Fruit fly (Drosophila melanogaster) whole organism, prepupa: ENCODE results near the gene orion.
A peak's percentile ranks its signal among the peaks of the same experiment; 100 is the strongest.

Experiments
- CG10631 ChIP-seq: fragments of 200-800 bp; sonication (Bioruptor generic); optimal IDR thresholded peaks from 2 replicates; lab custom pipeline; 2016; ENCODE audit warnings: missing biosample characterization, missing genetic modification characterization
- CG10669 ChIP-seq: fragments of 200-800 bp; sonication (Bioruptor generic); optimal IDR thresholded peaks from 3 replicates; lab custom pipeline; 2018; ENCODE audit warnings: missing biosample characterization, mild to moderate bottlenecking, missing genetic modification characterization, moderate library complexity
- CG11294 ChIP-seq: fragments of 200-800 bp; sonication (Bioruptor generic); IDR thresholded peaks from 2 replicates; pipeline ENCODE4 v1.3.6; 2022; ENCODE audit warnings: missing biosample characterization, missing genetic modification characterization
- CG1621 ChIP-seq: fragments of 200-800 bp; sonication (Bioruptor generic); optimal IDR thresholded peaks from 3 replicates; lab custom pipeline; 2018; ENCODE audit warnings: missing biosample characterization, mild to moderate bottlenecking, missing genetic modification characterization
- CG16779 ChIP-seq: fragments of 200-800 bp; sonication (Bioruptor generic); optimal IDR thresholded peaks from 3 replicates; lab custom pipeline; 2017; ENCODE audit warnings: missing biosample characterization, mild to moderate bottlenecking, missing genetic modification characterization
- CG3032 ChIP-seq: fragments of 200-800 bp; optimal IDR thresholded peaks from 2 replicates; lab custom pipeline; 2019; ENCODE audit warnings: missing biosample characterization, mild to moderate bottlenecking, missing genetic modification characterization, moderate library complexity
- CG31627 ChIP-seq: fragments of 200-800 bp; sonication (Bioruptor generic); optimal IDR thresholded peaks from 3 replicates; lab custom pipeline; 2016; ENCODE audit warnings: missing biosample characterization, missing genetic modification characterization
- CG32006 ChIP-seq: fragments of 200-800 bp; sonication (Bioruptor generic); optimal IDR thresholded peaks from 3 replicates; lab custom pipeline; 2017; ENCODE audit warnings: missing biosample characterization, mild to moderate bottlenecking, missing genetic modification characterization
- CG34406 ChIP-seq: fragments of 200-800 bp; sonication (Bioruptor generic); optimal IDR thresholded peaks from 3 replicates; lab custom pipeline; 2016; ENCODE audit warnings: missing biosample characterization, missing genetic modification characterization
- CG3919 ChIP-seq: fragments of 200-800 bp; sonication (Bioruptor generic); optimal IDR thresholded peaks from 3 replicates; lab custom pipeline; 2016; ENCODE audit warnings: missing biosample characterization, missing genetic modification characterization
- CG4318 ChIP-seq: fragments of 200-800 bp; sonication (Bioruptor generic); optimal IDR thresholded peaks from 3 replicates; lab custom pipeline; 2017; ENCODE audit warnings: missing biosample characterization, mild to moderate bottlenecking, missing genetic modification characterization
- CG6163 ChIP-seq: fragments of 200-800 bp; sonication (Bioruptor generic); IDR thresholded peaks from 3 replicates; pipeline ENCODE4 v1.3.6; 2022; ENCODE audit warnings: missing biosample characterization, missing genetic modification characterization
- CG6276 ChIP-seq: fragments of 200-800 bp; sonication (Bioruptor generic); optimal IDR thresholded peaks from 2 replicates; lab custom pipeline; 2017; ENCODE audit warnings: missing biosample characterization, mild to moderate bottlenecking, missing genetic modification characterization
- CG6792 ChIP-seq: fragments of 200-800 bp; sonication (Bioruptor generic); optimal IDR thresholded peaks from 3 replicates; lab custom pipeline; 2016; ENCODE audit warnings: missing biosample characterization, missing genetic modification characterization
- CG6808 ChIP-seq: fragments of 200-800 bp; sonication (Bioruptor generic); optimal IDR thresholded peaks from 3 replicates; lab custom pipeline; 2017; ENCODE audit warnings: missing biosample characterization, missing genetic modification characterization, mild to moderate bottlenecking, moderate library complexity, missing genetic modification reagents
- CG6854 ChIP-seq: fragments of 200-800 bp; sonication (Bioruptor generic); optimal IDR thresholded peaks from 2 replicates; lab custom pipeline; 2017; ENCODE audit warnings: missing biosample characterization, mild to moderate bottlenecking, missing genetic modification characterization
- CG8119 ChIP-seq: fragments of 200-800 bp; sonication (Bioruptor generic); IDR thresholded peaks from 3 replicates; pipeline ENCODE4 v1.3.6; 2022; ENCODE audit warnings: missing biosample characterization, missing genetic modification characterization
- CG9139 ChIP-seq: fragments of 200-800 bp; sonication (Bioruptor generic); optimal IDR thresholded peaks from 3 replicates; lab custom pipeline; 2017; ENCODE audit warnings: missing biosample characterization, mild to moderate bottlenecking, missing genetic modification characterization
- Eip75B ChIP-seq: fragments of 200-800 bp; sonication (Bioruptor generic); optimal IDR thresholded peaks from 3 replicates; lab custom pipeline; 2016; ENCODE audit warnings: missing biosample characterization, missing genetic modification characterization
- Eip78C ChIP-seq: fragments of 200-800 bp; sonication (Bioruptor generic); peaks from one replicate; lab custom pipeline; 2016; ENCODE audit warnings: missing biosample characterization, missing genetic modification characterization
- Eip93F ChIP-seq: fragments of 200-800 bp; sonication (Bioruptor generic); optimal IDR thresholded peaks from 2 replicates; lab custom pipeline; 2016; ENCODE audit warnings: missing biosample characterization, mild to moderate bottlenecking, missing genetic modification characterization
- Ets21C ChIP-seq: fragments of 200-800 bp; sonication (Bioruptor generic); optimal IDR thresholded peaks from 3 replicates; lab custom pipeline; 2016; ENCODE audit warnings: missing biosample characterization, missing genetic modification characterization
- Ets96B ChIP-seq: fragments of 200-800 bp; optimal IDR thresholded peaks from 2 replicates; lab custom pipeline; 2019; ENCODE audit warnings: missing biosample characterization, mild to moderate bottlenecking, missing genetic modification characterization, moderate library complexity
- Gug ChIP-seq: fragments of 200-800 bp; sonication (Bioruptor generic); IDR thresholded peaks from 2 replicates; pipeline ENCODE4 v1.3.6; 2022; ENCODE audit warnings: missing biosample characterization, missing genetic modification characterization
- Hr38 ChIP-seq: sonication (Bioruptor generic); optimal IDR thresholded peaks from 2 replicates; lab custom pipeline; 2016; ENCODE audit warnings: missing biosample characterization, missing genetic modification characterization
- Hr39 ChIP-seq: fragments of 200-800 bp; sonication (Bioruptor generic); optimal IDR thresholded peaks from 2 replicates; lab custom pipeline; 2016; ENCODE audit warnings: missing biosample characterization, missing genetic modification characterization
- Hr4 ChIP-seq: fragments of 200-800 bp; sonication (Bioruptor generic); optimal IDR thresholded peaks from 3 replicates; lab custom pipeline; 2016; ENCODE audit warnings: missing biosample characterization, missing genetic modification characterization
- Lpt ChIP-seq: fragments of 200-800 bp; sonication (Bioruptor generic); optimal IDR thresholded peaks from 3 replicates; lab custom pipeline; 2016; ENCODE audit warnings: missing biosample characterization, missing genetic modification characterization
- OdsH ChIP-seq: fragments of 200-800 bp; sonication (Bioruptor generic); optimal IDR thresholded peaks from 3 replicates; lab custom pipeline; 2016; ENCODE audit warnings: missing biosample characterization, missing genetic modification characterization
- Smox ChIP-seq: fragments of 200-800 bp; sonication (Bioruptor generic); optimal IDR thresholded peaks from 3 replicates; lab custom pipeline; 2016; ENCODE audit warnings: missing biosample characterization, missing genetic modification characterization
- Sox14 ChIP-seq: fragments of 200-800 bp; sonication (Bioruptor generic); optimal IDR thresholded peaks from 3 replicates; lab custom pipeline; 2016; ENCODE audit warnings: missing biosample characterization, missing genetic modification characterization
- Sox15 ChIP-seq: fragments of 200-800 bp; sonication (Bioruptor generic); optimal IDR thresholded peaks from 3 replicates; lab custom pipeline; 2016; ENCODE audit warnings: missing biosample characterization, missing genetic modification characterization
- achi ChIP-seq: fragments of 200-800 bp; sonication (Bioruptor generic); optimal IDR thresholded peaks from 3 replicates; lab custom pipeline; 2016; ENCODE audit warnings: missing biosample characterization, missing genetic modification characterization
- acj6 ChIP-seq: fragments of 200-800 bp; sonication (Bioruptor generic); optimal IDR thresholded peaks from 3 replicates; lab custom pipeline; 2016; ENCODE audit warnings: missing biosample characterization, missing genetic modification characterization
- cyc ChIP-seq: fragments of 200-800 bp; sonication (Bioruptor generic); optimal IDR thresholded peaks from 3 replicates; lab custom pipeline; 2016; ENCODE audit warnings: missing biosample characterization, missing genetic modification characterization
- dac ChIP-seq: fragments of 200-800 bp; sonication (Bioruptor generic); optimal IDR thresholded peaks from 2 replicates; lab custom pipeline; 2017; ENCODE audit warnings: missing biosample characterization, mild to moderate bottlenecking, missing genetic modification characterization
- dsx ChIP-seq: fragments of 200-800 bp; optimal IDR thresholded peaks from 3 replicates; lab custom pipeline; 2019; ENCODE audit warnings: missing biosample characterization, mild to moderate bottlenecking, missing genetic modification characterization, moderate library complexity; ENCODE audit not compliant: poor library complexity, severe bottlenecking
- eg ChIP-seq: fragments of 200-800 bp; sonication (Bioruptor generic); IDR thresholded peaks from 3 replicates; pipeline ENCODE4 v1.3.6; 2022; ENCODE audit warnings: missing biosample characterization, missing genetic modification characterization
- esn ChIP-seq: fragments of 200-800 bp; sonication (Bioruptor generic); optimal IDR thresholded peaks from 2 replicates; lab custom pipeline; 2016; ENCODE audit warnings: missing biosample characterization, mild to moderate bottlenecking, missing genetic modification characterization, moderate library complexity
- fd59A ChIP-seq: fragments of 200-800 bp; sonication (Bioruptor generic); optimal IDR thresholded peaks from 2 replicates; lab custom pipeline; 2017; ENCODE audit warnings: missing biosample characterization, mild to moderate bottlenecking, missing genetic modification characterization, missing genetic modification reagents
- fd85E ChIP-seq: fragments of 200-800 bp; sonication (Bioruptor generic); optimal IDR thresholded peaks from 3 replicates; lab custom pipeline; 2016; ENCODE audit warnings: missing biosample characterization, missing genetic modification characterization
- fkh ChIP-seq: fragments of 200-800 bp; sonication (Bioruptor generic); optimal IDR thresholded peaks from 3 replicates; lab custom pipeline; 2017; ENCODE audit warnings: missing biosample characterization, mild to moderate bottlenecking, missing genetic modification characterization, moderate library complexity
- lz ChIP-seq: fragments of 200-800 bp; sonication (Bioruptor generic); optimal IDR thresholded peaks from 3 replicates; lab custom pipeline; 2016; ENCODE audit warnings: missing biosample characterization, missing genetic modification characterization
- net ChIP-seq: fragments of 200-800 bp; sonication (Bioruptor generic); optimal IDR thresholded peaks from 3 replicates; lab custom pipeline; 2016; ENCODE audit warnings: missing biosample characterization, missing genetic modification characterization
- pdm3 ChIP-seq: fragments of 200-800 bp; sonication (Bioruptor generic); optimal IDR thresholded peaks from 3 replicates; lab custom pipeline; 2016; ENCODE audit warnings: missing biosample characterization, missing genetic modification characterization
- salr ChIP-seq, 2 experiments: fragments of 200-800 bp; sonication (Bioruptor generic); optimal IDR thresholded peaks; 3 replicates each; lab custom pipeline; 2016 to 2018; ENCODE audit warnings: missing biosample characterization in 2 of 2, missing genetic modification characterization in 2 of 2, mild to moderate bottlenecking in 1 of 2
- spab ChIP-seq: fragments of 200-800 bp; sonication (Bioruptor generic); optimal IDR thresholded peaks from 2 replicates; lab custom pipeline; 2017; ENCODE audit warnings: missing biosample characterization, mild to moderate bottlenecking, missing genetic modification characterization, missing genetic modification reagents
- ss ChIP-seq, 2 experiments: fragments of 200-800 bp; sonication (Bioruptor generic); optimal IDR thresholded peaks; 2 replicates in 1 of 2; 3 replicates in 1 of 2; lab custom pipeline; 2017 to 2018; ENCODE audit warnings: mild to moderate bottlenecking in 2 of 2, missing biosample characterization in 2 of 2, missing genetic modification characterization in 2 of 2, moderate library complexity in 1 of 2
- svp ChIP-seq: fragments of 200-800 bp; sonication (Bioruptor generic); peaks from one replicate; lab custom pipeline; 2016; ENCODE audit warnings: missing biosample characterization, missing genetic modification characterization
- topi ChIP-seq: fragments of 200-800 bp; sonication (Bioruptor generic); optimal IDR thresholded peaks from 3 replicates; lab custom pipeline; 2016; ENCODE audit warnings: missing biosample characterization, missing genetic modification characterization
- vri ChIP-seq: fragments of 200-800 bp; sonication (Bioruptor generic); optimal IDR thresholded peaks from 3 replicates; lab custom pipeline; 2016; ENCODE audit warnings: missing biosample characterization, mild to moderate bottlenecking, missing genetic modification characterization

The orion gene

DNA sequence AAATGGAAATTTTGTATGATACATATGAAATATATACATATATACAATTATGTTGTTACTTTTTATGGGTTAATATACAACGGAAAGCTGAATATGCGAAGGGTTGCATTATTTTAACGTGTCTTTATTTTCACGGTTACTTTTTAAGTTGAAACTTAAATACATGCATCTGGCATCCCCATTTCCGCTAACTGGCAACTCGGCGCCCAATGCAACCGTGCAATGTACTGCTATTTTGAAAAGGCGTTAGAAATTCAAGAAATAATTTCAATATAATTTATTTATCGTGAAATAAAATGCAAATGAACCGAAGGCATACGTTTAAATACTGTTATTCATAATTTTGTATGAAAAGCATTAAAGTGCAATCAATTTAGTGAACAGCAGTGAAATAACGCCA lies 39.8 kb upstream of the orion start (continued):
- no peak for TF ChIP-seq CG9139
- no peak for TF ChIP-seq CG4318 (GFP tag; lab: Kevin White, UChicago)
- TF ChIP-seq cyc (GFP tag; lab: Kevin White, UChicago), result no peak
- no peak for TF ChIP-seq eg

DNA sequence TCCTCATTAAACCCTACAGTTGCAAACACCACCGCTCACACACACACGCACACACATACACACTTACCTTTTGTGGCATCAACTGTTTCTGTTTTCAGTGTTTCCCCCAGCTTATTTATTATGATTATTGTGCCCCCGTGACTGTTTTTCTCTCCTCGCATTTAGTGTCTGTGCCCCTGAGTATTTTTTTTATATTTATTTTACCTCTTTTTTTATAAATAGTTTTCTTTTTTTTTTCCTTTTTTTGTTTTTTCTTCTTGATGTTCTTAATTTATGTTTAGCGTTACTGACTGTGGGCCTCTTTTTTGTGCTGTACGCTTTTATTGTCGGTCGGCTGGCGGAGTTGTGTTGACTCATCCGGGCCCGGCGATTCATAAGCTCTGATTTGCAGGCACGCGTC lies 34.1 kb upstream of the orion start:
- peak; percentile 48 for TF ChIP-seq Ets96B (tag; lab: Kevin White, UChicago)
- peak; percentile 43 for TF ChIP-seq spab (GFP tag; lab: Kevin White, UChicago)
- peak; percentile 33 for TF ChIP-seq CG10669 (GFP tag; lab: Kevin White, UChicago)
- TF ChIP-seq CG6808 (GFP tag; lab: Kevin White, UChicago), result peak; percentile 71
- no peak for TF ChIP-seq salr (GFP tag; optimal IDR thresholded peaks at IDR 0.05; lab: Kevin White, UChicago)
- no peak for TF ChIP-seq CG10631
- no peak for TF ChIP-seq CG6792 (GFP tag; lab: Kevin White, UChicago)
- 0 out of 3 replicates have a peak, but pooled peaks have one; percentile 42 for TF ChIP-seq CG6163 (GFP tag; lab: Robert Waterston, UW)
- no peak for TF ChIP-seq topi (GFP tag; lab: Kevin White, UChicago)
- TF ChIP-seq Lpt, result no peak
- no peak for TF ChIP-seq CG16779 (tag; lab: Kevin White, UChicago)
- no peak for TF ChIP-seq fd59A (GFP tag; lab: Kevin White, UChicago)
- TF ChIP-seq Eip75B (GFP tag; lab: Kevin White, UChicago), result no peak
- no peak for TF ChIP-seq Gug (GFP tag; lab: Robert Waterston, UW)
- TF ChIP-seq CG9139, result peak; percentile 77
- no peak for TF ChIP-seq esn (GFP tag; lab: Kevin White, UChicago)
- TF ChIP-seq Hr38 (GFP tag; lab: Kevin White, UChicago), result no peak
- no peak for TF ChIP-seq dac (GFP tag; lab: Kevin White, UChicago)
- no peak for TF ChIP-seq Eip93F (GFP tag; lab: Kevin White, UChicago)
- no peak for TF ChIP-seq CG6854 (GFP tag; lab: Kevin White, UChicago)
- TF ChIP-seq CG8119 (GFP tag; lab: Robert Waterston, UW), result peak; percentile 57
- peak; percentile 3 for TF ChIP-seq achi (GFP tag; lab: Kevin White, UChicago)
- no peak for TF ChIP-seq CG3919 (GFP tag; lab: Kevin White, UChicago)
- no peak for TF ChIP-seq Sox15
- TF ChIP-seq eg, result no peak
- no peak for TF ChIP-seq fd85E (GFP tag; lab: Kevin White, UChicago)
- no peak for TF ChIP-seq CG34406 (GFP tag; lab: Kevin White, UChicago)
- no peak for TF ChIP-seq CG6276 (GFP tag; lab: Kevin White, UChicago)
- TF ChIP-seq OdsH (GFP tag; lab: Kevin White, UChicago), result no peak
- no peak for TF ChIP-seq svp
- TF ChIP-seq ss (GFP tag; optimal IDR thresholded peaks at IDR 0.05; lab: Kevin White, UChicago), result peak; percentile 87
- no peak for TF ChIP-seq Hr4
- TF ChIP-seq pdm3 (GFP tag; lab: Kevin White, UChicago), result no peak
- no peak for TF ChIP-seq Ets21C (GFP tag; lab: Kevin White, UChicago)
- no peak for TF ChIP-seq fkh (GFP tag; lab: Kevin White, UChicago)
- no peak for TF ChIP-seq lz
- peak; percentile 58 for TF ChIP-seq dsx (GFP tag; lab: Kevin White, UChicago)
- no peak for TF ChIP-seq net (GFP tag; lab: Kevin White, UChicago)
- no peak for TF ChIP-seq CG32006 (GFP tag; lab: Kevin White, UChicago)
- TF ChIP-seq CG31627, result no peak
- TF ChIP-seq CG11294 (GFP tag; lab: Robert Waterston, UW), result no peak
- TF ChIP-seq CG4318 (GFP tag; lab: Kevin White, UChicago), result no peak
- no peak for TF ChIP-seq Eip78C (GFP tag; lab: Kevin White, UChicago)
- TF ChIP-seq vri (GFP tag; lab: Kevin White, UChicago), result no peak
- no peak for TF ChIP-seq Smox (GFP tag; lab: Kevin White, UChicago)
- no peak for TF ChIP-seq Sox14 (GFP tag; lab: Kevin White, UChicago)
- TF ChIP-seq CG3032 (tag; lab: Kevin White, UChicago), result peak; percentile 51
- TF ChIP-seq CG1621, result no peak
- no peak for TF ChIP-seq acj6 (GFP tag; lab: Kevin White, UChicago)
- no peak for TF ChIP-seq Hr39 (GFP tag; lab: Kevin White, UChicago)
